Fruit fly (Drosophila melanogaster): ENCODE measurements around the gene wcy.

The wcy gene

DNA sequence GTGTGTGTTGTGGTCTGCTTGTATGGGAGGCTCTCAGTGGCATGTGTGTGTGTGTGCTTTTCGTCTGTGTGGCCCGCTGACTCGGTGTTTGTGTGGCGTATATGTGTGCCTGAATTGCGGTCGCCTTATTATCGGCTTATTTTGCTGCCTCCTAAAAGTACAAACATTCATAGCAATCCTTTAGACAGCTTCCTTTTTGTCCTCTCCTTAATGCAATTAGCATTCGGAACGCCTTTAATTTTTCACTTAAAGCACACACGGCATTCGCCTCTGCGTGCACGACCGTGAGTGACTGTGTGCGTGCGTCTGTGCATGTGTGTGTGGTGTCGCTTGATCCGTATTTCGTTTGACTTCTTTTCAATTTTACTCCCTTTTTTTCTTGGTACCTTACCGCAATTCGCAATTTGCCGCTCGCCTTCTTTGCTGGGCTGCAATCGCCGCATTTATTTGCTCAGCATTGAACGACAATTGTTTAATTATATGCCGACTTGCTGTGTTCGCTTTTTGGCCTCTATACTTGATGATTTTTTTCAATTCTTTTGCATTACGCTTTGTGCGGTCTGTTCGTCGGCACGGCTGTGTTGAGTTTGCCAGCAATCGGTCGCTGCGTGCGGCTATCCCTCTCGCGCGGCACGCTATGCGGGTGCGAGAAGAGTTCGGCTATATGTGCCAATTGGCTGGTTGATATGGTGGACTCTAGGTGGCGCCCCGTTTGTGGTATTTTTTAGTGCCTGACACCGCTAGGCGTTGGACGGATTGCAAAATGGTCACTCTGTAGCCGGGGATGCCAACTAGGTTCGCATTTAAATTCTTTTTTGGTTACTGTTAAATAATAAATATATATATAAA lies at the start of gene wcy:
Gene wcy, minus strand, starts transcription at position 608 of the 849 bp plus-strand sequence.
- no peak for TF ChIP-seq noc (tag; optimal IDR thresholded peaks at IDR 0.05)

DNA sequence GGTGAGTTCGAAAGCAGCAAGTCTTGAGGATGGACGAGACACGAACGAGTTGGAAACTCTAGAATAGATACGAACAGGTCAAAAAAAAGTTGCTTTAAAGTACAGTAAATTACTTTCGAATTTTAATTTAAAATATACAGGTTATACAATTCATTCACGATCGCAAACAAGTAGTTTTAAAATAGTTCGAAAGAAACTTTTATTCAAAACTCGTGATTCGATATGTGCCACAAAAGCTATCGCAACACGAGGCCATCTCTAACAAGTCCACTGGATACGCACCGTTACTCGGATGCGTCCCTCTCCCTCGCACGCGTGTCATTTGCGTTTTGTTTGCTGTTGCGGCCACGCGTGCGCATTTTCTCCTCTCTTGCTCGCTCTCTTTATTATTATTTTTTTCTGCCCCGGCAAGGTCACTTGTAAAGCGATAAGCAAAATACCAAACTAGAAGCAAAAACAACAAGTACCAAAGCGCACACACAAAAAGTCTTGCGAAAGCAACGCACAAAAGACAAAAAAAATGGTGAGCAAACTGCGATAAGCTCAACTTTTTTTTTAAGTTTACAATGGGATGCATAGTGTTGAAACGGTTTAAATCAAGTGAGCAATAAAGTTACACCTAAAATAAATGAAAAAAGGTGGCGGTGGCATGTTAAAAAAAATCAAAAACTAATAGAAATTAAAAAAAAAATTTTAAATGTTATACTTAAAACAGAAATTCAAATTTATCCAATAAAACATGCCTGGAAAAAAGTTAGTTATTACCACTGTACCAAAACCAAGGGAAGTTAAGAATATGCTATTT lies 47.5 kb upstream of the wcy start:
- peak; percentile 62 for TF ChIP-seq noc (tag; optimal IDR thresholded peaks at IDR 0.05)

dm6 chrX:17123545-17124203 lies 46.0 kb upstream of the wcy start:
- TF ChIP-seq noc (tag; optimal IDR thresholded peaks at IDR 0.05) = peak; percentile 81

DNA sequence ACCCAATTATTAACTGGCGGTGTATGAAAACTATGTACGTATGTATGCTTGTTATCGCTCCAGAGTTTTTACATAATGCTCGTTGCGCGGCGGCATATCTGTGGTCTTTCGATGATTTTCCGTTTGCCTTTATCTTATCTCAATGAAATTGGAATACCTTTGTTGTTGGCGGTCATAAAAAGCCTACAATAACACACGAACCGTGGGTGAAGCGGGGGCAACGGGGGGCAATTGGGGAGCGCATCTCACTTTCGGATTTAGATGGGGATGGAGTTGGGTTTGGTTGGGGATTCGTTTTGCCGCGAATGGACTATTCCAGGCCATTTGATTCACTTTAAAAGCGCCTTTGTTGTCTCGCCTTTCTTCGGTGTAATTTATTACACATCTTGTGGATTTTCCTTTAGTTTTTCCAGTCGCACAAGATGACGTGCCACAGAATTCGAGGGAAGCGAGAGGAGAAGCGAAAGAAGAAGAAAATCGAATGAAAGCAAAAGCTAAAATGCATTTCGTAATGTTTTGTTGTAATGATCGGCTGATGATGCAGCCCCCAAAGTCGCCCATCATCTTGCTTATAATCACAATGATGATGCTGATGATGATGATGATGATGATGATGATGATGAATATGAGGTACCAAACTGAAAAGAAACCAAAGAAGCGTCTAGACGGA lies 44.9 kb upstream of the wcy start:
- TF ChIP-seq noc (tag; optimal IDR thresholded peaks at IDR 0.05) = no peak

dm6 chrX:17121600-17121999 lies 43.9 kb upstream of the wcy start:
- peak; percentile 45 for TF ChIP-seq noc (tag; optimal IDR thresholded peaks at IDR 0.05)

DNA sequence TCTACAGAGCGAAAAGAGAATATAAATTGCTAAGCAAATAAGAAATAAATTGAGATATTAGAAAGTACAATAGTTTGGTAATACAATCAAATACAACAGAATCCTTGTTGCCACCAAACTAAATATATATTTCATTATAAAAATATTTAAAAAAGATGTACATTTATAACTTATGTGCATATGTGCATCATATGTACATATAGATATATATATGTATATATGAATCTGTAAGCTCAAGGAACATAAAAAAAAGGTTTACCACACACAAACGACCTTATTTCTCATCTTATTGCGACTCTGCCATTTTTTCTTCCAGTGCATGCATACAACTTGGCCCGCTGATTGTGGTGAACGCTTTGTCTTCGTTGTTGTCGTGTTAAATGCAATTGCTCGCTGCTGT lies 35.6 kb upstream of the wcy start:
- TF ChIP-seq noc (tag; optimal IDR thresholded peaks at IDR 0.05) = no peak

dm6 chrX:17111958-17112953 lies 34.6 kb upstream of the wcy start:
- TF ChIP-seq noc (tag; optimal IDR thresholded peaks at IDR 0.05) = no peak

dm6 chrX:17111274-17111673 lies 33.6 kb upstream of the wcy start:
- no peak for TF ChIP-seq noc (tag; optimal IDR thresholded peaks at IDR 0.05)

dm6 chrX:17110556-17111177 lies 33.0 kb upstream of the wcy start:
- TF ChIP-seq noc (tag; optimal IDR thresholded peaks at IDR 0.05) = no peak

DNA sequence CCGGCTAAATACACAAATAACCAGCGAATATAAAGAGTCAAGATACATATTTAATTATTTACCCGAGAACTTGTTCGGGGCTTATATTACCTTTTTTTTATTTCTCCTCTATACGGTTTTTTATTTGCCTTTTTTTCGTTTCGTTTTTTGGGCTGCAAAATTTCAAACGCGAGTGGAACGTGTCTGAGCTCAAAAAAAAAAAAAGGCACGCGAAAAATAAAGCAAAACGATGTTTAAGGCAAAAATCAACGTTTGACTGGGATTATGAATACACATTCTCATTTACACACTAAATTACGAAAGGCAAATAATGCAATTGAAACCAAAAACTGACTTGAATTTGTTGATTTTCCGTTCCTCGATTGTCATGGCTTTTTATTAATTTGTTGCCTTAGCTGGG lies 32.0 kb upstream of the wcy start:
- peak; percentile 22 for TF ChIP-seq noc (tag; optimal IDR thresholded peaks at IDR 0.05)

dm6 chrX:17108000-17108399 lies 30.3 kb upstream of the wcy start:
- TF ChIP-seq noc (tag; optimal IDR thresholded peaks at IDR 0.05) = no peak

- TF ChIP-seq noc (tag; optimal IDR thresholded peaks at IDR 0.05) = no peak
These were observed 29.8 kb upstream of the wcy start, which contains the start of gene CG5004 for dm6 chrX:17107401-17107916. TSS of gene CG5004 (plus strand) at chrX:17107582.

dm6 chrX:17106153-17106700 lies 28.5 kb upstream of the wcy start:
- no peak for TF ChIP-seq noc (tag; optimal IDR thresholded peaks at IDR 0.05)

- TF ChIP-seq noc (tag; optimal IDR thresholded peaks at IDR 0.05) = no peak
These were observed 28.0 kb upstream of the wcy start, which contains the start of gene Arpc3B for dm6 chrX:17105707-17106106. TSS of gene Arpc3B (minus strand) at chrX:17105852.

All from whole organism, larva.